Fruit fly (Drosophila melanogaster) whole organism, embryonic: ENCODE data around the gene CG4596.

Experiments used
- CG15011 ChIP-seq: fragments of 200-800 bp; sonication (Bioruptor generic); optimal IDR thresholded peaks from 3 replicates; lab custom pipeline; 2018; ENCODE audit warnings: missing biosample characterization, mild to moderate bottlenecking, missing genetic modification characterization
- CG15514 ChIP-seq: fragments of 200-800 bp; sonication (Bioruptor generic); optimal IDR thresholded peaks from 3 replicates; lab custom pipeline; 2017; ENCODE audit warnings: missing biosample characterization, missing genetic modification characterization, mild to moderate bottlenecking, moderate library complexity, missing genetic modification reagents
- CG17912 ChIP-seq: fragments of 200-800 bp; sonication (Bioruptor generic); optimal IDR thresholded peaks from 2 replicates; lab custom pipeline; 2018; ENCODE audit warnings: missing biosample characterization, mild to moderate bottlenecking, missing genetic modification characterization
- CG18619 ChIP-seq: fragments of 200-800 bp; sonication (Bioruptor generic); optimal IDR thresholded peaks from 3 replicates; lab custom pipeline; 2017; ENCODE audit warnings: missing biosample characterization, mild to moderate bottlenecking, missing genetic modification characterization
- CG6254 ChIP-seq: fragments of 200-800 bp; sonication (Bioruptor generic); optimal IDR thresholded peaks from 3 replicates; lab custom pipeline; 2017; ENCODE audit warnings: mild to moderate bottlenecking, missing biosample characterization, missing genetic modification reagents, missing genetic modification characterization
- CG8089 ChIP-seq: fragments of 200-800 bp; sonication (Bioruptor generic); optimal IDR thresholded peaks from 3 replicates; lab custom pipeline; 2016; ENCODE audit warnings: missing biosample characterization, missing genetic modification characterization
- Doc3 ChIP-seq: fragments of 200-800 bp; sonication (Bioruptor generic); IDR thresholded peaks from 3 replicates; pipeline ENCODE4 v1.3.6; 2022; ENCODE audit warnings: missing biosample characterization, missing genetic modification characterization; ENCODE audit not compliant: partially characterized antibody
- Opbp ChIP-seq: fragments of 200-800 bp; sonication (Bioruptor generic); IDR thresholded peaks from 3 replicates; pipeline ENCODE4 v1.3.6; 2022; ENCODE audit warnings: missing biosample characterization, missing genetic modification characterization; ENCODE audit not compliant: partially characterized antibody
- h ChIP-seq: fragments of >200 bp; optimal IDR thresholded peaks from 2 replicates; lab custom pipeline; 2017
- p53 ChIP-seq: fragments of 200-800 bp; sonication (Bioruptor generic); optimal IDR thresholded peaks from 2 replicates; lab custom pipeline; 2016; ENCODE audit warnings: missing biosample characterization, missing genetic modification characterization
- peb ChIP-seq: fragments of 200-800 bp; sonication (Bioruptor generic); IDR thresholded peaks from 2 replicates; pipeline ENCODE4 v1.3.6; 2022; ENCODE audit warnings: missing biosample characterization, missing genetic modification characterization
- ro ChIP-seq: fragments of 200-800 bp; sonication (Bioruptor generic); IDR thresholded peaks from 2 replicates; pipeline ENCODE4 v1.3.6; 2022; ENCODE audit warnings: missing biosample characterization, missing genetic modification characterization
- sens-2 ChIP-seq: fragments of 200-800 bp; sonication (Bioruptor generic); IDR thresholded peaks from 2 replicates; pipeline ENCODE4 v1.3.6; 2022; ENCODE audit warnings: missing biosample characterization, missing genetic modification characterization

DNA sequence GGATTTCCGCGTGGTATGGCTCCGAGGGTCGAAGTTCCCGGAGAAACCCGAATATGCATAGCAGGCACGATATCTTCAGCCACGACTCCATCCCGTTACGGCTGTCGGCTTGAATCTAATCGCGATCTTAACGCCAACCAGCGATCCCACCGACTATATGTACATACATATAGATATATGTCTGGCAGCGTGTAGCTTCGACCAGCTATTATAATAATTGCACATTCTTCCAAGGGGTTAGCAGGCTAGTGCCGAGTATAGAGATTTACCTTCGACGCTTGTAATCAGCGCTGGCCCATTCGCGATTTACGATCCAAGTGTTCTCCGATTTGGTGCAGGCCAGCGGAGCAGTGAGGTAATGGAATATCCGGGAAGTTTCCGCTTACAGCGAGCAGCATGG, 13.1 kb upstream of the CG4596 start, which contains the start of gene CG14694:
- TF ChIP-seq CG18619 (GFP tag; lab: Kevin White, UChicago) (no peak), Opbp (no peak), CG15514 (no peak), ro (GFP tag; lab: Robert Waterston, UW) (no peak), sens-2 (no peak), CG8089 (GFP tag; lab: Kevin White, UChicago) (no peak), p53 (GFP tag; lab: Kevin White, UChicago) (no peak), h (lab: Kevin White, UChicago) (no peak), CG15011 (GFP tag; lab: Kevin White, UChicago) (no peak), CG17912 (no peak), peb (GFP tag; lab: Robert Waterston, UW) (no peak), CG6254 (GFP tag; lab: Kevin White, UChicago) (no peak), Doc3 (GFP tag; lab: Robert Waterston, UW) (no peak)
